Fruit fly (Drosophila melanogaster): Measurements from ENCODE around the gene Cdlc2.

Cdlc2 gene

DNA sequence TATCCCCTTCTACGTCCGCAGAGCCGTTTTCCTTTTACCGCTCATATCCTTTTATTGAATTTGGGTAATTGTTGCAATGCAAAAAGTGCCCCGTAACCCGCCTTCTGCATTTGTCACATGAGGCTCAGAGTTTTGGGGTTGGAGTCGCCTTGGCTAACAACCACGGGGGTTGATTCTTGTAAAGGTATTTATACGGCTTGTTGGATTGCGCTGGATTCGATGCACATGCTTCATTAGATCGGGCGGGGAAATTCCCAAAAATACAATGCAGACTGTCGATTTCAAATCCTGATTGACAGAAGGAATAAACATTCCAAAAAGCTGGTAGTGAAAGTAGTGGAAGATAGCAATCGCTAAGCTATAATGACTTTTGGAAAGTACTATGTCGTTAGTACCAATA lies 46.1 kb downstream of the Cdlc2 start:
- TF ChIP-seq CG13204 (GFP tag; optimal IDR thresholded peaks at IDR 0.05) = no peak
- TF ChIP-seq CG4496 (GFP tag; IDR thresholded peaks at IDR 0.05) = no peak
- TF ChIP-seq Snoo (tag; optimal IDR thresholded peaks at IDR 0.05) = no peak
- TF ChIP-seq Pif1A (GFP tag; optimal IDR thresholded peaks at IDR 0.05) = no peak
- TF ChIP-seq CG15710 (tag; optimal IDR thresholded peaks at IDR 0.05) = no peak
- TF ChIP-seq Pif1B (GFP tag; optimal IDR thresholded peaks at IDR 0.05) = no peak
- no peak for TF ChIP-seq CG34367 (tag; optimal IDR thresholded peaks at IDR 0.05)
- no peak for TF ChIP-seq Ets98B (GFP tag; IDR thresholded peaks at IDR 0.05)
- no peak for TF ChIP-seq gl (tag; optimal IDR thresholded peaks at IDR 0.05)
- no peak for TF ChIP-seq EcR (GFP tag; optimal IDR thresholded peaks at IDR 0.05)
- no peak for TF ChIP-seq CG8301 (tag; optimal IDR thresholded peaks at IDR 0.05)
- no peak for TF ChIP-seq CG14655 (GFP tag; optimal IDR thresholded peaks at IDR 0.05)
- no peak for TF ChIP-seq CG9948 (tag; optimal IDR thresholded peaks at IDR 0.05)
- TF ChIP-seq CG17806 (tag; optimal IDR thresholded peaks at IDR 0.05) = no peak
- no peak for TF ChIP-seq rn (GFP tag; IDR thresholded peaks at IDR 0.05)
- no peak for TF ChIP-seq fd96Ca (GFP tag; IDR thresholded peaks at IDR 0.05)

DNA sequence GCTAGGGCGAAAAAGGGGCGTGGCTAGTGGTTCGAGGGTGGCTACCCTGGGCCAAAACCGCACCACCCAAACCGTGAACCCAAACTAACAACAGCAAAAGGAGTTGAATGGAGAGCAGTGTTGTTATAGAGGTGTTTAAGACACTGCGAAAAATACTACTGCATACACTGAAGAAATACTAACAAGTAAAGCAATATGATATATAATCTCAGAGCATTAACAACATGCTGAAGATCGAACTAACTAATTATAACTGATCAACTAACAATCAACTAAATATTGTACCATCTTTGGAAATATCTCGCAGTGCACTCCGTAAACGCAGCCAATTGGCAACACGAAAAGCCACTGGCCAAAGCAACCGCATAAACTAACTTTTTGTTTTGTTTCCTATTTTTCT lies 49.4 kb downstream of the Cdlc2 start:
- peak; percentile 7 for TF ChIP-seq Pif1A (GFP tag; optimal IDR thresholded peaks at IDR 0.05)
- no peak for TF ChIP-seq CG15710 (tag; optimal IDR thresholded peaks at IDR 0.05)
- peak; percentile 31; the same call in 1 of the 2 replicates for TF ChIP-seq Ets98B (GFP tag; IDR thresholded peaks at IDR 0.05)
- TF ChIP-seq CG34367 (tag; optimal IDR thresholded peaks at IDR 0.05) = no peak
- TF ChIP-seq CG10348 (GFP tag; IDR thresholded peaks at IDR 0.05) = no peak
- TF ChIP-seq fd96Ca (GFP tag; IDR thresholded peaks at IDR 0.05) = 0 out of 3 replicates have a peak, but pooled peaks have one; percentile 46
- TF ChIP-seq CG8301 (tag; optimal IDR thresholded peaks at IDR 0.05) = peak; percentile 12
- TF ChIP-seq CG17806 (tag; optimal IDR thresholded peaks at IDR 0.05) = peak; percentile 12
- peak; percentile 53; the same call in 1 of the 3 replicates for TF ChIP-seq CG4496 (GFP tag; IDR thresholded peaks at IDR 0.05)
- TF ChIP-seq Pif1B (GFP tag; optimal IDR thresholded peaks at IDR 0.05) = no peak
- peak; percentile 23 for TF ChIP-seq CG14655 (GFP tag; optimal IDR thresholded peaks at IDR 0.05)
- no peak for TF ChIP-seq D1 (tag; optimal IDR thresholded peaks at IDR 0.05)

Measured in whole organism, pupa.